Worm (Caenorhabditis elegans) whole organism, young adult: ENCODE measurements around the gene F49H6.15.

Source experiments
- C06A6.2 ChIP-seq: fragments of 200-800 bp; sonication (Bioruptor generic); conservative IDR thresholded peaks from 2 replicates; pipeline ENCODE4 v1.3.6; 2022; ENCODE audit warnings: missing genetic modification characterization, missing compliant biosample characterization
- dpl-1 ChIP-seq: fragments of 150-350 bp; optimal IDR thresholded peaks from 2 replicates; lab custom pipeline; 2014; ENCODE audit warnings: missing biosample characterization, missing genetic modification reagents, missing genetic modification characterization
- let-607 ChIP-seq, 2 experiments: fragments of 200-800 bp in 1 of 2; sonication (Bioruptor generic) in 1 of 2; sonication (generic microtip) in 1 of 2; optimal IDR thresholded peaks; 2 replicates each; lab custom pipeline; 2016 to 2018; ENCODE audit warnings: mild to moderate bottlenecking in 2 of 2, missing compliant biosample characterization in 2 of 2, missing genetic modification characterization in 2 of 2, moderate library complexity in 2 of 2, missing genotype in 1 of 2
- madf-3 ChIP-seq: fragments of 200-800 bp; sonication (Bioruptor generic); IDR thresholded peaks from 2 replicates; pipeline ENCODE4 v1.3.6; 2022; ENCODE audit warnings: missing genetic modification reagents, missing genetic modification characterization, missing compliant biosample characterization
- mcd-1 ChIP-seq: fragments of 200-800 bp; sonication (Bioruptor generic); IDR thresholded peaks from 2 replicates; pipeline ENCODE4 v1.3.6; 2022; ENCODE audit warnings: missing genetic modification reagents, missing genetic modification characterization, missing compliant biosample characterization
- sea-2 ChIP-seq: fragments of 200-800 bp; sonication (Bioruptor generic); IDR thresholded peaks from 2 replicates; pipeline ENCODE4 v1.3.6; 2022; ENCODE audit warnings: missing genetic modification characterization, missing compliant biosample characterization
- snpc-1.3 ChIP-seq: sonication (generic microtip); optimal IDR thresholded peaks from 2 replicates; lab custom pipeline; 2017; ENCODE audit warnings: missing genetic modification characterization, mild to moderate bottlenecking, missing compliant biosample characterization, antibody characterized with exemption, moderate library complexity, missing genotype, missing genetic modification reagents; ENCODE audit not compliant: insufficient read depth
- snpc-4 ChIP-seq, 5 experiments: fragments of 150-350 bp in 1 of 5; sonication (generic microtip) in 4 of 5; optimal IDR thresholded peaks; 2 replicates each; lab custom pipeline; 2014 to 2018; ENCODE audit warnings: missing genetic modification characterization in 5 of 5, missing biosample characterization in 3 of 5, antibody characterized with exemption in 2 of 5, mild to moderate bottlenecking in 2 of 5, missing compliant biosample characterization in 2 of 5, missing genotype in 2 of 5, moderate library complexity in 2 of 5, missing genetic modification reagents in 1 of 5

DNA sequence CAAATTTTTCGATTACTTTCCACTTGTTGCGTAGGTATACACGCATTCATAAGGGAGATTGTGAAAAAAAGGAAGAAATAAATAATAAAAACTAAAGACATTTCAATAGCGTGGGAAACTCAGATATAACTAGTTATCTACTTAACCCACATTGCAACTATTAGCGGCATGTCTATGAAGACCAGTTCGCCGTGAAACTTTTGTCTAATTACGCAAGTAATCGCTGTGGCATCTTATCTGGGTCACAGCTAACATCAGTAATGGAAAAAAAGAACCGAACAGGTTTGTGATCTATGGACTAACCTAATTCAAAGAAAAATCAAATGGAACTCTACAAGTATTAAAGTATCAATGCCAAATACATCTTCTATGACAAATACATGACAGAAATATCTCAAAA lies 13.0 kb downstream of the F49H6.15 start, which contains the start of gene clec-241:
- TF ChIP-seq let-607 (tag; optimal IDR thresholded peaks at IDR 0.05; lab: Kevin White, UChicago) (no peak), C06A6.2 (GFP tag; lab: Robert Waterston, UW) (no peak), snpc-1.3 (tag; lab: Kevin White, UChicago) (no peak), sea-2 (GFP tag; lab: Robert Waterston, UW) (no peak), dpl-1 (no peak), mcd-1 (GFP tag; lab: Robert Waterston, UW) (no peak), madf-3 (GFP tag; lab: Robert Waterston, UW) (no peak), snpc-4 (GFP tag; optimal IDR thresholded peaks at IDR 0.05; lab: Kevin White, UChicago) (no peak), snpc-4 (tag; optimal IDR thresholded peaks at IDR 0.05; lab: Kevin White, UChicago) (no peak)
